Fruit fly (Drosophila melanogaster) whole organism, embryonic: Measurements from ENCODE around the gene CG34008.

Source experiments
- Abd-B ChIP-seq: fragments of 200-800 bp; sonication (Bioruptor generic); optimal IDR thresholded peaks from 2 replicates; lab custom pipeline; 2018; ENCODE audit warnings: missing biosample characterization, mild to moderate bottlenecking, missing genetic modification characterization, moderate library complexity
- Atf3 ChIP-seq: fragments of 200-800 bp; sonication (Bioruptor generic); optimal IDR thresholded peaks from 3 replicates; lab custom pipeline; 2016; ENCODE audit warnings: missing biosample characterization, missing genetic modification characterization
- Awh ChIP-seq: fragments of 200-800 bp; sonication (Bioruptor generic); IDR thresholded peaks from 2 replicates; pipeline ENCODE4, ENCODE4 v1.3.6; 2022; ENCODE audit warnings: missing biosample characterization, missing genetic modification characterization
- CG10431 ChIP-seq: fragments of 200-800 bp; sonication (Bioruptor generic); optimal IDR thresholded peaks from 3 replicates; lab custom pipeline; 2018; ENCODE audit warnings: missing biosample characterization, mild to moderate bottlenecking, missing genetic modification characterization
- CG10959 ChIP-seq: fragments of 200-800 bp; sonication (Bioruptor generic); IDR thresholded peaks from 2 replicates; pipeline ENCODE4 v1.3.6; 2022; ENCODE audit warnings: missing biosample characterization, missing genetic modification characterization
- CG11085 ChIP-seq: fragments of 200-800 bp; sonication (Bioruptor generic); IDR thresholded peaks from 2 replicates; pipeline ENCODE4 v1.3.6; 2022; ENCODE audit warnings: missing biosample characterization, missing genetic modification characterization
- CG11247 ChIP-seq: fragments of 200-800 bp; sonication (Bioruptor generic); IDR thresholded peaks from 2 replicates; pipeline ENCODE4 v1.3.6; 2022; ENCODE audit warnings: missing biosample characterization, missing genetic modification characterization
- CG12659 ChIP-seq: fragments of 200-800 bp; sonication (Bioruptor generic); optimal IDR thresholded peaks from 3 replicates; lab custom pipeline; 2017; ENCODE audit warnings: mild to moderate bottlenecking, missing biosample characterization, missing genetic modification reagents, missing genetic modification characterization
- CG13424 ChIP-seq: fragments of 200-800 bp; sonication (Bioruptor generic); optimal IDR thresholded peaks from 2 replicates; lab custom pipeline; 2019; ENCODE audit warnings: missing biosample characterization, mild to moderate bottlenecking, missing genetic modification characterization, moderate library complexity
- CG14441 ChIP-seq: fragments of 200-800 bp; sonication (Bioruptor generic); IDR thresholded peaks from 2 replicates; pipeline ENCODE4 v1.3.6; 2022; ENCODE audit warnings: missing biosample characterization, missing genetic modification characterization
- CG16863 ChIP-seq: fragments of 200-800 bp; sonication (Bioruptor generic); optimal IDR thresholded peaks from 3 replicates; lab custom pipeline; 2016; ENCODE audit warnings: missing biosample characterization, missing genetic modification characterization
- CG17568 ChIP-seq: fragments of 200-800 bp; sonication (Bioruptor generic); optimal IDR thresholded peaks from 2 replicates; lab custom pipeline; 2018; ENCODE audit warnings: missing biosample characterization, mild to moderate bottlenecking, missing genetic modification characterization, moderate library complexity
- CG18764 ChIP-seq: fragments of 200-800 bp; sonication (Bioruptor generic); optimal IDR thresholded peaks from 3 replicates; lab custom pipeline; 2016; ENCODE audit warnings: missing biosample characterization, missing genetic modification characterization
- CG2199 ChIP-seq: fragments of 200-800 bp; sonication (Bioruptor generic); IDR thresholded peaks from 3 replicates; pipeline ENCODE4 v1.3.6; 2022; ENCODE audit warnings: missing biosample characterization, missing genetic modification characterization
- CG2202 ChIP-seq: fragments of 200-800 bp; sonication (Bioruptor generic); optimal IDR thresholded peaks from 2 replicates; lab custom pipeline; 2018; ENCODE audit warnings: missing biosample characterization, mild to moderate bottlenecking, missing genetic modification characterization
- CG31224 ChIP-seq: fragments of 200-800 bp; sonication (Bioruptor generic); IDR thresholded peaks from 2 replicates; pipeline ENCODE4 v1.3.6; 2022; ENCODE audit warnings: missing biosample characterization, missing genetic modification characterization
- CG33213 ChIP-seq: fragments of 200-800 bp; sonication (Bioruptor generic); optimal IDR thresholded peaks from 3 replicates; lab custom pipeline; 2016; ENCODE audit warnings: missing biosample characterization, missing genetic modification characterization
- CG3407 ChIP-seq: fragments of 200-800 bp; sonication (Bioruptor generic); optimal IDR thresholded peaks from 2 replicates; lab custom pipeline; 2018; ENCODE audit warnings: missing biosample characterization, mild to moderate bottlenecking, missing genetic modification characterization
- CG3838 ChIP-seq: fragments of 200-800 bp; sonication (Bioruptor generic); optimal IDR thresholded peaks from 3 replicates; lab custom pipeline; 2016; ENCODE audit warnings: missing biosample characterization, missing genetic modification characterization
- CG7987 ChIP-seq: fragments of 200-800 bp; sonication (Bioruptor generic); optimal IDR thresholded peaks from 2 replicates; lab custom pipeline; 2018; ENCODE audit warnings: missing biosample characterization, mild to moderate bottlenecking, missing genetic modification characterization, moderate library complexity
- CG8089 ChIP-seq: fragments of 200-800 bp; sonication (Bioruptor generic); optimal IDR thresholded peaks from 3 replicates; lab custom pipeline; 2016; ENCODE audit warnings: missing biosample characterization, missing genetic modification characterization
- CG8281 ChIP-seq: fragments of 200-800 bp; sonication (Bioruptor generic); optimal IDR thresholded peaks from 2 replicates; lab custom pipeline; 2018; ENCODE audit warnings: missing biosample characterization, mild to moderate bottlenecking, missing genetic modification characterization, moderate library complexity
- CG8944 ChIP-seq: fragments of 200-800 bp; sonication (Bioruptor generic); optimal IDR thresholded peaks from 3 replicates; lab custom pipeline; 2016; ENCODE audit warnings: missing biosample characterization, missing genetic modification characterization
- Eip74EF ChIP-seq, 2 experiments: fragments of 200-800 bp in 1 of 2; fragments of >200 bp in 1 of 2; sonication (Bioruptor generic) in 1 of 2; optimal IDR thresholded peaks; 2 replicates each; lab custom pipeline; 2017 to 2019; ENCODE audit warnings: missing biosample characterization in 2 of 2, missing genetic modification characterization in 2 of 2, mild to moderate bottlenecking in 1 of 2, moderate library complexity in 1 of 2
- Elba2 ChIP-seq: fragments of 200-800 bp; sonication (Bioruptor generic); optimal IDR thresholded peaks from 3 replicates; lab custom pipeline; 2016; ENCODE audit warnings: missing biosample characterization, missing genetic modification characterization
- Fer2 ChIP-seq: fragments of 200-800 bp; sonication (Bioruptor generic); optimal IDR thresholded peaks from 2 replicates; lab custom pipeline; 2018; ENCODE audit warnings: missing biosample characterization, mild to moderate bottlenecking, missing genetic modification characterization, moderate library complexity
- HLH4C ChIP-seq: fragments of 200-800 bp; sonication (Bioruptor generic); IDR thresholded peaks from 3 replicates; pipeline ENCODE4 v1.3.6; 2022; ENCODE audit warnings: missing biosample characterization, missing genetic modification characterization; ENCODE audit not compliant: partially characterized antibody
- NFAT ChIP-seq: fragments of 200-800 bp; sonication (Bioruptor generic); IDR thresholded peaks from 2 replicates; pipeline ENCODE4 v1.3.6; 2022; ENCODE audit warnings: missing biosample characterization, missing genetic modification characterization
- Xrp1 ChIP-seq: fragments of 200-800 bp; sonication (Bioruptor generic); IDR thresholded peaks from 2 replicates; pipeline ENCODE4 v1.3.6; 2022; ENCODE audit warnings: missing biosample characterization, missing genetic modification characterization
- abd-A ChIP-seq: fragments of 200-800 bp; sonication (Bioruptor generic); optimal IDR thresholded peaks from 3 replicates; lab custom pipeline; 2019; ENCODE audit warnings: missing biosample characterization, mild to moderate bottlenecking, missing genetic modification characterization, moderate library complexity
- ap ChIP-seq: fragments of 200-800 bp; sonication (Bioruptor generic); IDR thresholded peaks from 2 replicates; pipeline ENCODE4 v1.3.6; 2022; ENCODE audit warnings: missing biosample characterization, missing genetic modification characterization
- bowl ChIP-seq: fragments of 200-800 bp; sonication (Bioruptor generic); IDR thresholded peaks from 2 replicates; pipeline ENCODE4 v1.3.6; 2022; ENCODE audit warnings: missing biosample characterization, missing genetic modification characterization
- da ChIP-seq: fragments of 200-800 bp; sonication (Bioruptor generic); optimal IDR thresholded peaks from 2 replicates; lab custom pipeline; 2016; ENCODE audit warnings: missing biosample characterization, missing genetic modification characterization
- dm ChIP-seq: fragments of 200-800 bp; sonication (Bioruptor generic); optimal IDR thresholded peaks from 3 replicates; lab custom pipeline; 2016; ENCODE audit warnings: missing biosample characterization, missing genetic modification characterization
- fru ChIP-seq: fragments of >200 bp; optimal IDR thresholded peaks from 2 replicates; lab custom pipeline; 2017
- gcm ChIP-seq: fragments of 200-800 bp; sonication (Bioruptor generic); optimal IDR thresholded peaks from 2 replicates; lab custom pipeline; 2019; ENCODE audit warnings: missing biosample characterization, mild to moderate bottlenecking, missing genetic modification characterization, moderate library complexity
- gsb-n ChIP-seq: fragments of 200-800 bp; sonication (Bioruptor generic); optimal IDR thresholded peaks from 3 replicates; lab custom pipeline; 2018; ENCODE audit warnings: missing biosample characterization, mild to moderate bottlenecking, missing genetic modification characterization
- gt ChIP-seq: fragments of 200-800 bp; sonication (Bioruptor generic); IDR thresholded peaks from 2 replicates; pipeline ENCODE4 v1.3.6; 2022; ENCODE audit warnings: missing biosample characterization, missing genetic modification characterization
- hb ChIP-seq: fragments of 200-800 bp; sonication (Bioruptor generic); IDR thresholded peaks from 3 replicates; pipeline ENCODE4 v1.3.6; 2022; ENCODE audit warnings: missing biosample characterization, missing genetic modification characterization; ENCODE audit not compliant: partially characterized antibody
- insv ChIP-seq, 2 experiments: fragments of 200-800 bp; sonication (Bioruptor generic); optimal IDR thresholded peaks; 3 replicates each; lab custom pipeline; 2016 to 2018; ENCODE audit warnings: missing biosample characterization in 2 of 2, missing genetic modification characterization in 2 of 2
- kah ChIP-seq: fragments of 200-800 bp; sonication (Bioruptor generic); optimal IDR thresholded peaks from 2 replicates; lab custom pipeline; 2018; ENCODE audit warnings: missing biosample characterization, mild to moderate bottlenecking, missing genetic modification characterization
- nerfin-2 ChIP-seq: fragments of 200-800 bp; sonication (Bioruptor generic); IDR thresholded peaks from 2 replicates; pipeline ENCODE4 v1.3.6; 2022; ENCODE audit warnings: missing biosample characterization, missing genetic modification characterization; ENCODE audit not compliant: partially characterized antibody
- schlank ChIP-seq: fragments of 200-800 bp; sonication (Bioruptor generic); optimal IDR thresholded peaks from 2 replicates; lab custom pipeline; 2018; ENCODE audit warnings: missing biosample characterization, mild to moderate bottlenecking, missing genetic modification characterization
- sd ChIP-seq: fragments of 200-800 bp; sonication (Bioruptor generic); optimal IDR thresholded peaks from 3 replicates; lab custom pipeline; 2018; ENCODE audit warnings: missing biosample characterization, mild to moderate bottlenecking, missing genetic modification characterization, moderate library complexity
- ssp ChIP-seq: fragments of 200-800 bp; sonication (Bioruptor generic); IDR thresholded peaks from 2 replicates; pipeline ENCODE4 v1.3.6; 2022; ENCODE audit warnings: missing biosample characterization, missing genetic modification characterization
- stc ChIP-seq: fragments of 200-800 bp; sonication (Bioruptor generic); IDR thresholded peaks from 2 replicates; pipeline ENCODE4 v1.3.6; 2022; ENCODE audit warnings: missing biosample characterization, missing genetic modification characterization
- stwl ChIP-seq: fragments of 200-800 bp; sonication (Bioruptor generic); optimal IDR thresholded peaks from 3 replicates; lab custom pipeline; 2018; ENCODE audit warnings: missing biosample characterization, mild to moderate bottlenecking, missing genetic modification characterization, moderate library complexity
- tap ChIP-seq: fragments of 200-800 bp; optimal IDR thresholded peaks from 3 replicates; lab custom pipeline; 2019; ENCODE audit warnings: missing biosample characterization, mild to moderate bottlenecking, missing genetic modification characterization, moderate library complexity

CG34008 gene

DNA sequence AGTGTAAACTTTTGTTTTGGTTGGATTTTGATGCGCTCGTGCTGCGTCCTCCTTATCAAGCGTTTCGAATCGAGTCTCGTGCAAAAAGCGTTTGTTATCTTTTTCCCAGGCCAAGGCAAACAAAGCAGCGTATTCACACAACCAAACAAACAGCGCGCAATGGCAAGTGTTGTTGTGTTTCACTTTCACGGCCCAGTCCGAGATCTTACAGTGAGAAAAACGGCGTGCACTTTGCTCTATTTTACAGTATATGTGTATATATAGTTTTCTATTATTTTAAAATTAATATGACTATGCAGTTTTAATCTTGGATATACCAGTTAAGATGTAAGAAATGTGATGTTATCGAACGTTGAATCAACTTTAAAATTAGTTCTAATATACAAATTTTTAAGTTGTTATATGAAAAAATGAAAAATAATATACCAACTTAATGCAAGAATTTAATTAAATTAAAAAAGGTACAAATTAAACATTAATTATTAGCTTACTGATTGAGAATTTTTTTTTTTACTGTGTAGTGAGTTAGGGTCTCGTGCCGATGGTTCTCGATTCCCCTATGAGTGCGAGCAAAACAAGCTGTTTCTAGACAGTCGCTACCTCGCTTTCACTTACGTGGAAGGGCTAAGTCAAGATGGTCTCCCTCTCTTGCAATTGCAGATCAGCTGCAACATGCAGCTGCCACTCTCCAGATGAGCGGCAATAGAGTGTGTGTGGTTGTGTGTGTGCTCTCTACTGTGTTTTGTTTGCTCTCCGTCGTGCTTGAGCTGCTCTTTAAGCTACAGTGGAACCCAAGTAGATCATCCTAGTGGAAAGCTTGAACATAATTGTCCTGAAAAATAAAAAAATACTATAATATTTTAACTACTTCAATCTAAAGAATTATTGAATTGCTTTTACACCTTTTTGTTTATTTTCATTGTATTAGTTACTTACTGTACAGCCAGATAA is 13.1 kb upstream of the CG34008 start:
- TF ChIP-seq ap (GFP tag; lab: Robert Waterston, UW) = peak; percentile 64
- peak; percentile 80 for TF ChIP-seq kah (GFP tag; lab: Kevin White, UChicago)
- peak; percentile 23 for TF ChIP-seq Elba2 (GFP tag; lab: Kevin White, UChicago)
- TF ChIP-seq Xrp1 (GFP tag; lab: Robert Waterston, UW) = peak; percentile 94
- peak; percentile 96 for TF ChIP-seq gcm (GFP tag; lab: Kevin White, UChicago)
- TF ChIP-seq stc = peak; percentile 68
- peak; percentile 81 for TF ChIP-seq CG12659 (GFP tag; lab: Kevin White, UChicago)
- no peak for TF ChIP-seq abd-A (tag; lab: Kevin White, UChicago)
- no peak for TF ChIP-seq dm (GFP tag; lab: Kevin White, UChicago)
- peak; percentile 64 for TF ChIP-seq CG14441
- peak; percentile 72 for TF ChIP-seq Awh (GFP tag; lab: Robert Waterston, UW)
- peak; percentile 34 for TF ChIP-seq CG7987
- TF ChIP-seq CG16863 (GFP tag; lab: Kevin White, UChicago) = no peak
- TF ChIP-seq CG10959 (GFP tag; lab: Robert Waterston, UW) = peak; percentile 64; the same call in 1 of the 2 replicates
- TF ChIP-seq hb (GFP tag; lab: Robert Waterston, UW) = no peak
- 0 out of 2 replicates have a peak, but pooled peaks have one; percentile 8 for TF ChIP-seq NFAT (GFP tag; lab: Robert Waterston, UW)
- peak in 1 of 2 experiments; percentile 94 for TF ChIP-seq Eip74EF (GFP tag; optimal IDR thresholded peaks at IDR 0.05; lab: Kevin White, UChicago)
- no peak for TF ChIP-seq CG8089 (GFP tag; lab: Kevin White, UChicago)
- peak; percentile 58 for TF ChIP-seq Fer2 (tag; lab: Kevin White, UChicago)
- peak; percentile 47 for TF ChIP-seq da
- TF ChIP-seq schlank (tag; lab: Kevin White, UChicago) = peak; percentile 20
- TF ChIP-seq stwl = peak; percentile 37
- no peak for TF ChIP-seq Atf3
- no peak for TF ChIP-seq HLH4C (GFP tag; lab: Robert Waterston, UW)
- peak; percentile 21 for TF ChIP-seq CG8944 (GFP tag; lab: Kevin White, UChicago)
- peak; percentile 25 for TF ChIP-seq CG33213 (GFP tag; lab: Kevin White, UChicago)
- TF ChIP-seq gt = no peak
- no peak for TF ChIP-seq CG3838 (GFP tag; lab: Kevin White, UChicago)
- TF ChIP-seq tap (tag; lab: Kevin White, UChicago) = peak; percentile 84
- TF ChIP-seq CG8281 (tag; lab: Kevin White, UChicago) = peak; percentile 78
- no peak for TF ChIP-seq nerfin-2 (GFP tag; lab: Robert Waterston, UW)
- TF ChIP-seq fru (lab: Kevin White, UChicago) = no peak
- TF ChIP-seq CG11085 (GFP tag; lab: Robert Waterston, UW) = peak; percentile 29; the same call in 1 of the 2 replicates
- TF ChIP-seq CG3407 (GFP tag; lab: Kevin White, UChicago) = peak; percentile 88
- peak; percentile 75; the same call in 1 of the 3 replicates for TF ChIP-seq CG2199 (GFP tag; lab: Robert Waterston, UW)
- peak; percentile 81 for TF ChIP-seq ssp
- TF ChIP-seq CG31224 = peak; percentile 38; the same call in 1 of the 2 replicates
- TF ChIP-seq CG2202 = peak; percentile 81
- TF ChIP-seq bowl (GFP tag; lab: Robert Waterston, UW) = peak; percentile 28; the same call in 1 of the 2 replicates
- peak; percentile 50 for TF ChIP-seq CG17568 (GFP tag; lab: Kevin White, UChicago)
- peak; percentile 59 for TF ChIP-seq sd (tag; lab: Kevin White, UChicago)
- peak; percentile 79 for TF ChIP-seq CG18764 (GFP tag; lab: Kevin White, UChicago)
- TF ChIP-seq CG11247 = peak; percentile 23
- peak in 1 of 2 experiments; percentile 24 for TF ChIP-seq insv (GFP tag; optimal IDR thresholded peaks at IDR 0.05; lab: Kevin White, UChicago)
- peak; percentile 92 for TF ChIP-seq Abd-B
- peak; percentile 98 for TF ChIP-seq gsb-n (tag; lab: Kevin White, UChicago)
- TF ChIP-seq CG13424 (tag; lab: Kevin White, UChicago) = peak; percentile 93
- peak; percentile 74 for TF ChIP-seq CG10431
